Worm (Caenorhabditis elegans): ENCODE measurements around the gene F10D7.4.

The F10D7.4 gene

DNA sequence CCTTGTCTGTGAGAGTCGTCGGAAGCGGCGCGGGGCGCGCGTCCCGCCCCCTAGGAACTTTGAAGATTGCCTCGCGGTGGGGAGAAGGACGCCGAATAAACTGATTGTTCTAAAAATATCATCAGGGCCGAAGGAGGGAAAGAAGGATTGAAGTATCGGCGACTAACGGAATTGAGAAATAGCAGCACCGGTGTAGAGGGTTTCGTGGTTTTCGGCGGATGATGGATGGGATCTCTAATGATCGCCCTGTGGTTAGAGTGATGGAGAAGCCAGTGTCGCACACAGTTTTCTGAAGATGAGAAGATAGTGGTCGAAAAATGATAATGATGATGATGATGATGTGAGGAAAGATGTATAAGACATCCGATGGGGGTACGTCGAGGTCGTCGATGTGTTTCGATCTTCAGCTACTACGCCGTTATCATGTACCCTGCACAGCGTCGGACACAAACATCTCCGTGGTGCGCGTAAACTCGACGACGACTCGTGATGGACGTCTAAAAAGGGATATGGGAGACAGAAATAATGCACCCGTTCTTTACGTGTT, 39.7 kb upstream of the F10D7.4 start, which contains the start of gene osm-11:
Gene osm-11 (minus strand): TSS at position 51 of the 547 bp plus-strand sequence.
- TF ChIP-seq ceh-36 (tag; optimal IDR thresholded peaks at IDR 0.05) = no peak
- no peak for TF ChIP-seq hnd-1 (tag; optimal IDR thresholded peaks at IDR 0.05)
- TF ChIP-seq sea-1 (GFP tag; conservative IDR thresholded peaks at IDR 0.05) = no peak
- TF ChIP-seq flt-1 (GFP tag; IDR thresholded peaks at IDR 0.05) = no peak
- TF ChIP-seq ceh-13 (GFP tag; optimal IDR thresholded peaks at IDR 0.05) = no peak
- TF ChIP-seq hmbx-1 (tag; optimal IDR thresholded peaks at IDR 0.05) = no peak
- TF ChIP-seq tbx-11 (GFP tag; IDR thresholded peaks at IDR 0.05) = no peak
- no peak for TF ChIP-seq F13C5.2 (tag; optimal IDR thresholded peaks at IDR 0.05)

DNA sequence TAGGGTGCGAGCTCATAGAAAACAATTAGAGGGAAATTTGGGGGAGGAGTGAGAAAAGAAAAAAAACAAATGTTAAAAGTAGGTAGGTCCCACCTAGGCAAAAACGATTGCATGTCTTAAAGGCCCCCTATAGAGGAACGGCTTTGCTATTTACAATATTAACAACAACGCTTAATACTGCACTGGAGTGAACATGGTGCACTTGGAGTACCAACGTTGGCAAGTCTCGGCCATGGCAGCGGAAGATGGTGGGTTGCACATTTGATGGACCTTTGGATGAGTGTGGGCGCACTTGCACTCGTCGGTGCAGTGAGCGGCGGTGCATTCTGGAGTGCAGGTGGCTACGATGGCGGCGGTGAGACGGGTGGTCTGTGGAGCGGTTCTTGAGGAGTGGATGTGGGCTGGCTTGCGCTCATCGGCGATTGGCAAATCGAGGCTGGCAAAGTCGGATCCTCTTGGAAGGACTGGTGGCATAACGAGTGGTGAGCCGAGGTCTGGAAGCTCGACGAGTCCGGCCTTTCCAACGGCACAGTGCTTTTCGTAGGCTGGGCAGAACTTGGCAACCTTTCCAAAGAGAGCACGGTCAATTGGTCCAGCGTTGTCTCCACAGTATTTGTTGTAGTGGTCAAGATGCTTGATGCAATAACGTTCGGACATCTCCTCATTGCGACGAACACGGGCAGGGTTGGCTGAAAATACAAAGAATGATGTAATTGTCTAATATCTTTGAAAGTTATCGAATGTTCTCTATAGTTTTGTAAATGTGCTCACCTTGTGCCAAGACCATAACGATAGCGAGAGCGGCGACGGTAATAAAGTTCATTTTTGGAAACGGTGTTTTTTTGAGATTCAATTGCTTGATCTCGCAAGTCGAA, 38.9 kb upstream of the F10D7.4 start:
- TF ChIP-seq flt-1 (GFP tag; IDR thresholded peaks at IDR 0.05) (no peak), tbx-37 (GFP tag; conservative IDR thresholded peaks at IDR 0.05) (no peak), aly-1 (tag; optimal IDR thresholded peaks at IDR 0.05) (no peak), scrt-1 (GFP tag; IDR thresholded peaks at IDR 0.05) (no peak), ceh-36 (tag; optimal IDR thresholded peaks at IDR 0.05) (no peak), tbx-11 (GFP tag; IDR thresholded peaks at IDR 0.05) (no peak), hmg-4 (GFP tag; optimal IDR thresholded peaks at IDR 0.05) (no peak), ets-7 (tag; optimal IDR thresholded peaks at IDR 0.05) (no peak), hmbx-1 (tag; optimal IDR thresholded peaks at IDR 0.05) (no peak), pes-1 (GFP tag; IDR thresholded peaks at IDR 0.05) (no peak), ama-1 (optimal IDR thresholded peaks at IDR 0.05) (no peak)

DNA sequence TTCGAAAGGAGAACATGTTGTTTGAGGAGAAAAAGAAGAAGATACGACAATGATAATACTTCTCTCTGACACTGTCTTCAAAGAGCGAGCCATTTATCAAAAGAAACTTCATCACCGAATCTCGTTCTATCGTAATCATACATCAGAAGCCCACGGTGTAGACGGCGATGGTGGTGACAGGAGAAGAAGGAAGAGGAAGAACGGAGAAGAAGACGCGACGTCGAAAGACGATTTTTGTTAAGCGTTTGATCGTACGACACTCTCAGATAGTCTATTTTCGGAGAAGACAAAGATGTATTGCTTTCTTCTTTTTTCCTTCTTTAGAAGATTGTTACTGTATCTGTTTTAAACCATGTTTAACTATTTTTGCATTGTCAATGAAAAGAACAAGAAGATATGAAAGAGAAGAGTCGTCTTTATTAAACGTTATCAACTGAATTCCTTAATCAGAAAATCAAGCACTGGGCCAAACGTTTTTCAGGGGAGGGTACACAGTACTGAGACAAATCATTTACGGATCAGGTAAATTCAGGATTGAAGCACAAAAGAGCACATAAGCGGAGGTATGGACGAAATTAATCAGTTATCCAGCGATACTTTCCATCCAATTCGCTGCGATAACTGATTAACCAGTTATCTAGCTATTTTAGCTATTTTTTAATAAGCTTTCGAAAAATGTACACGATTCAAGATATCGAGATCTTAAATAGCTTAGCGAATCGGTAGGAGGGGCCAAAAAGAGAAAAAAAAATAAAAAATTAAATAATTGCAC, 38.1 kb upstream of the F10D7.4 start:
- TF ChIP-seq ceh-36 (tag; optimal IDR thresholded peaks at IDR 0.05) (no peak), tra-4 (tag; optimal IDR thresholded peaks at IDR 0.05) (no peak), B0310.2 (tag; optimal IDR thresholded peaks at IDR 0.05) (no peak), F13C5.2 (tag; optimal IDR thresholded peaks at IDR 0.05) (no peak), tbx-37 (GFP tag; conservative IDR thresholded peaks at IDR 0.05) (no peak), ama-1 (optimal IDR thresholded peaks at IDR 0.05) (no peak), flt-1 (GFP tag; IDR thresholded peaks at IDR 0.05) (no peak), hnd-1 (tag; optimal IDR thresholded peaks at IDR 0.05) (no peak), ets-7 (tag; optimal IDR thresholded peaks at IDR 0.05) (no peak), pes-1 (GFP tag; IDR thresholded peaks at IDR 0.05) (no peak), ceh-13 (GFP tag; optimal IDR thresholded peaks at IDR 0.05) (no peak), hmbx-1 (tag; optimal IDR thresholded peaks at IDR 0.05) (no peak), hmg-4 (GFP tag; optimal IDR thresholded peaks at IDR 0.05) (no peak), aly-1 (tag; optimal IDR thresholded peaks at IDR 0.05) (no peak), tbx-11 (GFP tag; IDR thresholded peaks at IDR 0.05) (no peak), sea-1 (GFP tag; conservative IDR thresholded peaks at IDR 0.05) (no peak), scrt-1 (GFP tag; IDR thresholded peaks at IDR 0.05) (no peak)

- TF ChIP-seq tbx-11 (GFP tag; IDR thresholded peaks at IDR 0.05) (no peak), tra-4 (tag; optimal IDR thresholded peaks at IDR 0.05) (no peak), sea-1 (GFP tag; conservative IDR thresholded peaks at IDR 0.05) (no peak), B0310.2 (tag; optimal IDR thresholded peaks at IDR 0.05) (no peak), scrt-1 (GFP tag; IDR thresholded peaks at IDR 0.05) (no peak), ama-1 (optimal IDR thresholded peaks at IDR 0.05) (no peak), ceh-36 (tag; optimal IDR thresholded peaks at IDR 0.05) (no peak), flt-1 (GFP tag; IDR thresholded peaks at IDR 0.05) (no peak), hnd-1 (tag; optimal IDR thresholded peaks at IDR 0.05) (no peak), hmg-4 (GFP tag; optimal IDR thresholded peaks at IDR 0.05) (no peak), aly-1 (tag; optimal IDR thresholded peaks at IDR 0.05) (no peak), ets-7 (tag; optimal IDR thresholded peaks at IDR 0.05) (no peak), tbx-37 (GFP tag; conservative IDR thresholded peaks at IDR 0.05) (no peak), F13C5.2 (tag; optimal IDR thresholded peaks at IDR 0.05) (no peak), ceh-13 (GFP tag; optimal IDR thresholded peaks at IDR 0.05) (no peak), pes-1 (GFP tag; IDR thresholded peaks at IDR 0.05) (no peak), hmbx-1 (tag; optimal IDR thresholded peaks at IDR 0.05) (no peak)
These were observed 35.7 kb upstream of the F10D7.4 start for ce11 chrX:17417505-17418004.

DNA sequence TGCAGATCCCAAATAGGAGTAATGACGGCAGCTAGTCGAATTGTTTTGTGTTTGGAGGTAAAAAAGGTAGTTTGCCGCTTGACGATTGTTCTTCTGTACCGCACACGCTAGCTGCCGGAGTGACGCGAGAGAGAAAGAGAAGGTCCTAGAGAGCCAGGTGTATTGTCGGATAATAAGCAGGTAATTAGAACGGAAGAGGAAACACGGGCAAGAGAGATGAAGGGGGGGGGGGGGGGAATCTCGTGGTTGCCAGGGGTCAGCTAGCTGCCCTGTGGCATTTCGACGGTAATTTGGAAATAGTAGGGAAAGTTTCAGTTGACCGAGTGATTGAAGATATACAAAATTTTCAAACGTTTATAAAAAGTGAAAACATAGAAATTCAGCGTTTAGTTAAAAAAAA, 32.0 kb upstream of the F10D7.4 start, which contains the start of gene crb-1:
Gene crb-1 (minus strand): TSS at position 147 of the 400 bp plus-strand sequence.
- TF ChIP-seq scrt-1 (GFP tag; IDR thresholded peaks at IDR 0.05) (no peak), pes-1 (GFP tag; IDR thresholded peaks at IDR 0.05) (no peak), tra-4 (tag; optimal IDR thresholded peaks at IDR 0.05) (no peak), ceh-13 (GFP tag; optimal IDR thresholded peaks at IDR 0.05) (no peak)

DNA sequence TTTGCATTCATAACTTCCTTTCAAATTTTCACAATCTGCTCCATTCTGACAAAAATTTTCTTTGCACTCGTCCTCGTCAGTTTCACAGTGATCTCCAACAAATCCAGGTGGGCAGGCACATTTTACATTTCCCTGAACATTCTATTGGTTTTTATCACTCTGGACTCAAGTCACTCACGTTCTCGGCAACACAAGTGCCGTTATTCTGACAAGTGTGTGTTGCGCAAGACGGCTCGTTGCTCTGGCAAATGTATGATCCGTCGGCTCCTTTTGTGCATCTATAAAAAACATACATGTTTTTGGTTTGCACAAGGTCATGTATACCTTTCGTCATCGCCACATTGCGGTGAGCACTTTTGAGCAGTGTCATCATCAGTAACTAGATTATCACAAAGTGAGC, 30.8 kb upstream of the F10D7.4 start:
- TF ChIP-seq tbx-37 (GFP tag; conservative IDR thresholded peaks at IDR 0.05) (no peak), B0310.2 (tag; optimal IDR thresholded peaks at IDR 0.05) (no peak), ets-7 (tag; optimal IDR thresholded peaks at IDR 0.05) (no peak), hmbx-1 (tag; optimal IDR thresholded peaks at IDR 0.05) (no peak), tbx-11 (GFP tag; IDR thresholded peaks at IDR 0.05) (no peak)

- no peak for TF ChIP-seq ets-7 (tag; optimal IDR thresholded peaks at IDR 0.05)
- no peak for TF ChIP-seq flt-1 (GFP tag; IDR thresholded peaks at IDR 0.05)
- TF ChIP-seq aly-1 (tag; optimal IDR thresholded peaks at IDR 0.05) = no peak
- TF ChIP-seq hmbx-1 (tag; optimal IDR thresholded peaks at IDR 0.05) = no peak
- no peak for TF ChIP-seq ceh-13 (GFP tag; optimal IDR thresholded peaks at IDR 0.05)
- TF ChIP-seq sea-1 (GFP tag; conservative IDR thresholded peaks at IDR 0.05) = no peak
- no peak for TF ChIP-seq ceh-36 (tag; optimal IDR thresholded peaks at IDR 0.05)
- no peak for TF ChIP-seq tbx-11 (GFP tag; IDR thresholded peaks at IDR 0.05)
These were observed 27.0 kb upstream of the F10D7.4 start for ce11 chrX:17408855-17409254.

All from whole organism, early embryonic.